Worm (Caenorhabditis elegans) whole organism, midembryonic: ENCODE data around the gene F35G12.7.

Experiments
- cog-1 ChIP-seq: sonication (generic microtip); optimal IDR thresholded peaks from 2 replicates; lab custom pipeline; 2016; ENCODE audit warnings: missing genetic modification characterization, missing compliant biosample characterization
- flt-1 ChIP-seq: fragments of 200-800 bp; sonication (Bioruptor generic); IDR thresholded peaks from 2 replicates; pipeline ENCODE4 v1.3.6; 2022; ENCODE audit warnings: missing genetic modification characterization, missing compliant biosample characterization
- klf-2 ChIP-seq: fragments of 200-800 bp; sonication (Bioruptor generic); conservative IDR thresholded peaks from 2 replicates; pipeline ENCODE4 v1.3.6; 2022; ENCODE audit warnings: missing genetic modification reagents, missing genetic modification characterization, missing compliant biosample characterization
- tab-1 ChIP-seq: fragments of 200-800 bp; sonication (Bioruptor generic); IDR thresholded peaks from 2 replicates; pipeline ENCODE4 v1.3.6; 2022; ENCODE audit warnings: missing genetic modification characterization, missing compliant biosample characterization
- ztf-23 ChIP-seq: fragments of 200-800 bp; sonication (Bioruptor generic); IDR thresholded peaks from 2 replicates; pipeline ENCODE4 v1.3.6; 2022; ENCODE audit warnings: missing genetic modification reagents, missing genetic modification characterization, missing compliant biosample characterization
- ztf-29 ChIP-seq: fragments of 200-800 bp; sonication (Bioruptor generic); IDR thresholded peaks from 2 replicates; pipeline ENCODE4 v1.3.6; 2022; ENCODE audit warnings: missing genetic modification reagents, missing genetic modification characterization, missing compliant biosample characterization

DNA sequence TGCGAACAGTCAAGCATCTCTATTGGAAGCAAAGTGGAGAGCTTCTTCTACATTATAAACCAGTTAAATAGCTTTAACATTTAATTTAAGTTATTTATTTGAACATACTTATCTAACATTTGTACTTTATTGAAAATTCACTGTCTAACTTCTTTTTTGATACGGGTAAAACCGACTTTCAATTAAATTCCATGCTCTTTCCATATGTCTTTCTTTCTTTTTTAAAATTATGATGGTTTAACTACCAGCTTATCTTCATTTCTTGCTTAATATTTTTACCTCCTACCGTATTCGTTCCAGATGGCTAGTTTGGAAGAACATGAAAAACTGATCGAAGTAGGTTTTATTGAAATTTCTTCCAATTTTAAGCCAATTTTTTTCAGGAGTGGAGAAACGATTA is 5.6 kb downstream of the F35G12.7 start, which contains the start of gene F35G12.12:
- TF ChIP-seq flt-1 (GFP tag; lab: Robert Waterston, UW) (no peak), cog-1 (tag; lab: Kevin White, UChicago) (no peak), ztf-29 (GFP tag; lab: Robert Waterston, UW) (no peak), ztf-23 (GFP tag; lab: Robert Waterston, UW) (no peak), tab-1 (GFP tag; lab: Robert Waterston, UW) (no peak), klf-2 (GFP tag; lab: Robert Waterston, UW) (no peak)
